Fruit fly (Drosophila melanogaster) whole organism, embryonic: Measurements from ENCODE around the gene CG17572.

Source experiments
- Adf1 ChIP-seq: fragments of 200-800 bp; sonication (Bioruptor generic); IDR thresholded peaks from 2 replicates; pipeline ENCODE4 v1.3.6; 2022; ENCODE audit warnings: missing biosample characterization, missing genetic modification characterization
- Bgb ChIP-seq: fragments of 200-800 bp; sonication (Bioruptor generic); IDR thresholded peaks from 2 replicates; pipeline ENCODE4 v1.3.6; 2022; ENCODE audit warnings: missing biosample characterization, missing genetic modification characterization; ENCODE audit not compliant: partially characterized antibody
- CG1024 ChIP-seq: fragments of 200-800 bp; sonication (Bioruptor generic); IDR thresholded peaks from 2 replicates; pipeline ENCODE4 v1.3.6; 2022; ENCODE audit warnings: missing biosample characterization, missing genetic modification characterization
- CG10267 ChIP-seq: fragments of 200-800 bp; sonication (Bioruptor generic); optimal IDR thresholded peaks from 2 replicates; lab custom pipeline; 2018; ENCODE audit warnings: missing biosample characterization, mild to moderate bottlenecking, missing genetic modification characterization, moderate library complexity
- CG10321 ChIP-seq: fragments of 200-800 bp; sonication (Bioruptor generic); IDR thresholded peaks from 2 replicates; pipeline ENCODE4 v1.3.6; 2022; ENCODE audit warnings: missing biosample characterization, missing genetic modification characterization
- CG10543 ChIP-seq: fragments of 200-800 bp; sonication (Bioruptor generic); optimal IDR thresholded peaks from 3 replicates; lab custom pipeline; 2017; ENCODE audit warnings: missing biosample characterization, mild to moderate bottlenecking, missing genetic modification characterization, moderate library complexity
- CG11085 ChIP-seq: fragments of 200-800 bp; sonication (Bioruptor generic); IDR thresholded peaks from 2 replicates; pipeline ENCODE4 v1.3.6; 2022; ENCODE audit warnings: missing biosample characterization, missing genetic modification characterization
- CG11398 ChIP-seq: fragments of 200-800 bp; sonication (Bioruptor generic); optimal IDR thresholded peaks from 2 replicates; lab custom pipeline; 2016; ENCODE audit warnings: missing biosample characterization, missing genetic modification characterization
- CG12219 ChIP-seq: fragments of 200-800 bp; sonication (Bioruptor generic); optimal IDR thresholded peaks from 3 replicates; lab custom pipeline; 2018; ENCODE audit warnings: missing biosample characterization, mild to moderate bottlenecking, missing genetic modification characterization
- CG12744 ChIP-seq: fragments of 200-800 bp; sonication (Bioruptor generic); optimal IDR thresholded peaks from 2 replicates; lab custom pipeline; 2016; ENCODE audit warnings: missing biosample characterization, missing genetic modification characterization
- CG13775 ChIP-seq: fragments of 200-800 bp; sonication (Bioruptor generic); optimal IDR thresholded peaks from 3 replicates; lab custom pipeline; 2017; ENCODE audit warnings: missing biosample characterization, mild to moderate bottlenecking, missing genetic modification characterization
- CG15269 ChIP-seq: fragments of 200-800 bp; sonication (Bioruptor generic); optimal IDR thresholded peaks from 2 replicates; lab custom pipeline; 2018; ENCODE audit warnings: missing biosample characterization, mild to moderate bottlenecking, missing genetic modification characterization, moderate library complexity
- CG16813 ChIP-seq: fragments of 200-800 bp; sonication (Bioruptor generic); IDR thresholded peaks from 3 replicates; pipeline ENCODE4 v1.3.6; 2022; ENCODE audit warnings: missing biosample characterization, missing genetic modification characterization; ENCODE audit not compliant: partially characterized antibody
- CG17912 ChIP-seq: fragments of 200-800 bp; sonication (Bioruptor generic); optimal IDR thresholded peaks from 2 replicates; lab custom pipeline; 2018; ENCODE audit warnings: missing biosample characterization, mild to moderate bottlenecking, missing genetic modification characterization
- CG30431 ChIP-seq: fragments of 200-800 bp; sonication (Bioruptor generic); optimal IDR thresholded peaks from 2 replicates; lab custom pipeline; 2017; ENCODE audit warnings: missing biosample characterization, missing genetic modification characterization
- CG4404 ChIP-seq: fragments of 200-800 bp; sonication (Bioruptor generic); IDR thresholded peaks from 2 replicates; pipeline ENCODE4 v1.3.6; 2022; ENCODE audit warnings: missing biosample characterization, missing genetic modification characterization
- CG7271 ChIP-seq: fragments of 200-800 bp; sonication (Bioruptor generic); optimal IDR thresholded peaks from 2 replicates; lab custom pipeline; 2018; ENCODE audit warnings: missing biosample characterization, mild to moderate bottlenecking, missing genetic modification characterization, moderate library complexity
- CG7987 ChIP-seq: fragments of 200-800 bp; sonication (Bioruptor generic); optimal IDR thresholded peaks from 2 replicates; lab custom pipeline; 2018; ENCODE audit warnings: missing biosample characterization, mild to moderate bottlenecking, missing genetic modification characterization, moderate library complexity
- CG9727 ChIP-seq: fragments of 200-800 bp; sonication (Bioruptor generic); optimal IDR thresholded peaks from 3 replicates; lab custom pipeline; 2017; ENCODE audit warnings: missing biosample characterization, mild to moderate bottlenecking, missing genetic modification characterization
- D ChIP-seq, 2 experiments: fragments of 200-800 bp in 1 of 2; fragments of >200 bp in 1 of 2; sonication (Bioruptor generic) in 1 of 2; optimal IDR thresholded peaks; 2 replicates in 1 of 2; 3 replicates in 1 of 2; lab custom pipeline; 2017; ENCODE audit warnings: mild to moderate bottlenecking in 1 of 2, missing biosample characterization in 1 of 2, missing genetic modification characterization in 1 of 2, missing genetic modification reagents in 1 of 2
- D19A ChIP-seq: fragments of 200-800 bp; optimal IDR thresholded peaks from 3 replicates; lab custom pipeline; 2019; ENCODE audit warnings: missing biosample characterization, mild to moderate bottlenecking, missing genetic modification characterization, moderate library complexity
- E2f2 ChIP-seq: fragments of 200-800 bp; sonication (Bioruptor generic); IDR thresholded peaks from 2 replicates; pipeline ENCODE4 v1.3.6; 2022; ENCODE audit warnings: missing biosample characterization, missing genetic modification characterization
- Elba2 ChIP-seq: fragments of 200-800 bp; sonication (Bioruptor generic); optimal IDR thresholded peaks from 3 replicates; lab custom pipeline; 2016; ENCODE audit warnings: missing biosample characterization, missing genetic modification characterization
- HHEX ChIP-seq: fragments of 200-800 bp; sonication (Bioruptor generic); optimal IDR thresholded peaks from 3 replicates; lab custom pipeline; 2017; ENCODE audit warnings: missing biosample characterization, mild to moderate bottlenecking, missing genetic modification characterization, missing genetic modification reagents
- HLH4C ChIP-seq: fragments of 200-800 bp; sonication (Bioruptor generic); IDR thresholded peaks from 3 replicates; pipeline ENCODE4 v1.3.6; 2022; ENCODE audit warnings: missing biosample characterization, missing genetic modification characterization; ENCODE audit not compliant: partially characterized antibody
- HLHmδ ChIP-seq: fragments of 200-800 bp; sonication (Bioruptor generic); optimal IDR thresholded peaks from 2 replicates; lab custom pipeline; 2018; ENCODE audit warnings: missing biosample characterization, mild to moderate bottlenecking, missing genetic modification characterization, moderate library complexity
- Six4 ChIP-seq: fragments of 200-800 bp; sonication (Bioruptor generic); optimal IDR thresholded peaks from 2 replicates; lab custom pipeline; 2016; ENCODE audit warnings: missing biosample characterization, missing genetic modification characterization
- Spps ChIP-seq: fragments of 200-800 bp; sonication (Bioruptor generic); optimal IDR thresholded peaks from 2 replicates; lab custom pipeline; 2018; ENCODE audit warnings: missing biosample characterization, mild to moderate bottlenecking, missing genetic modification characterization
- Sry-β ChIP-seq: fragments of 200-800 bp; sonication (Bioruptor generic); optimal IDR thresholded peaks from 2 replicates; lab custom pipeline; 2018; ENCODE audit warnings: missing biosample characterization, mild to moderate bottlenecking, missing genetic modification characterization, moderate library complexity
- ara ChIP-seq: fragments of 200-800 bp; sonication (Bioruptor generic); IDR thresholded peaks from 2 replicates; pipeline ENCODE4 v1.3.6; 2022; ENCODE audit warnings: missing biosample characterization, missing genetic modification characterization
- bab2 ChIP-seq: fragments of 200-800 bp; sonication (Bioruptor generic); optimal IDR thresholded peaks from 2 replicates; lab custom pipeline; 2016; ENCODE audit warnings: missing biosample characterization, missing genetic modification characterization
- corto ChIP-seq: fragments of 200-800 bp; sonication (Bioruptor generic); optimal IDR thresholded peaks from 2 replicates; lab custom pipeline; 2016; ENCODE audit warnings: missing biosample characterization, mild to moderate bottlenecking, missing genetic modification characterization, moderate library complexity
- crc ChIP-seq: fragments of 200-800 bp; sonication (Bioruptor generic); optimal IDR thresholded peaks from 2 replicates; lab custom pipeline; 2016; ENCODE audit warnings: missing biosample characterization, missing genetic modification characterization
- croc ChIP-seq: fragments of 200-800 bp; sonication (Bioruptor generic); conservative IDR thresholded peaks from 3 replicates; pipeline ENCODE4 v1.3.6; 2022; ENCODE audit warnings: missing biosample characterization, missing genetic modification characterization
- crp ChIP-seq, 2 experiments: fragments of 200-800 bp; sonication (Bioruptor generic); optimal IDR thresholded peaks; 2 replicates in 1 of 2; 3 replicates in 1 of 2; lab custom pipeline; 2017; ENCODE audit warnings: missing biosample characterization in 2 of 2, missing genetic modification characterization in 2 of 2, mild to moderate bottlenecking in 1 of 2, moderate library complexity in 1 of 2
- dmrt11E ChIP-seq: fragments of 200-800 bp; sonication (Bioruptor generic); optimal IDR thresholded peaks from 3 replicates; lab custom pipeline; 2018; ENCODE audit warnings: missing biosample characterization, mild to moderate bottlenecking, missing genetic modification characterization, moderate library complexity
- eyg ChIP-seq: fragments of 200-800 bp; sonication (Bioruptor generic); optimal IDR thresholded peaks from 3 replicates; lab custom pipeline; 2016; ENCODE audit warnings: missing biosample characterization, missing genetic modification characterization
- fd64A ChIP-seq: fragments of 200-800 bp; sonication (Bioruptor generic); optimal IDR thresholded peaks from 3 replicates; lab custom pipeline; 2018; ENCODE audit warnings: missing biosample characterization, mild to moderate bottlenecking, missing genetic modification characterization
- gcm2 ChIP-seq: fragments of 200-800 bp; sonication (Bioruptor generic); optimal IDR thresholded peaks from 2 replicates; lab custom pipeline; 2016; ENCODE audit warnings: missing biosample characterization, missing genetic modification characterization
- mam ChIP-seq: fragments of 200-800 bp; sonication (Bioruptor generic); optimal IDR thresholded peaks from 3 replicates; lab custom pipeline; 2016; ENCODE audit warnings: missing biosample characterization, missing genetic modification characterization
- mirr ChIP-seq: fragments of 200-800 bp; sonication (Bioruptor generic); optimal IDR thresholded peaks from 3 replicates; lab custom pipeline; 2018; ENCODE audit warnings: missing biosample characterization, mild to moderate bottlenecking, missing genetic modification characterization
- pan ChIP-seq, 4 experiments: fragments of >200 bp in 3 of 4; fragments of 200-800 bp in 1 of 4; sonication (Bioruptor generic) in 1 of 4; optimal IDR thresholded peaks in 3 of 4; IDR thresholded peaks in 1 of 4; 2 replicates each; pipeline versions ENCODE4 v1.3.6 to Lab custom; 2017 to 2022; ENCODE audit warnings: missing biosample characterization in 2 of 4, missing genetic modification characterization in 2 of 4, mixed read lengths in 1 of 4
- peb ChIP-seq: fragments of 200-800 bp; sonication (Bioruptor generic); IDR thresholded peaks from 2 replicates; pipeline ENCODE4 v1.3.6; 2022; ENCODE audit warnings: missing biosample characterization, missing genetic modification characterization
- seq ChIP-seq: fragments of 200-800 bp; sonication (Bioruptor generic); IDR thresholded peaks from 2 replicates; pipeline ENCODE4 v1.3.6; 2022; ENCODE audit warnings: missing biosample characterization, missing genetic modification characterization
- trem ChIP-seq: fragments of 200-800 bp; optimal IDR thresholded peaks from 3 replicates; lab custom pipeline; 2019; ENCODE audit warnings: missing biosample characterization, mild to moderate bottlenecking, missing genetic modification characterization, moderate library complexity
- ttk ChIP-seq: fragments of 200-800 bp; sonication (Bioruptor generic); IDR thresholded peaks from 2 replicates; pipeline ENCODE4 v2.1.2; 2022; ENCODE audit warnings: missing biosample characterization, missing genetic modification characterization

The CG17572 gene

DNA sequence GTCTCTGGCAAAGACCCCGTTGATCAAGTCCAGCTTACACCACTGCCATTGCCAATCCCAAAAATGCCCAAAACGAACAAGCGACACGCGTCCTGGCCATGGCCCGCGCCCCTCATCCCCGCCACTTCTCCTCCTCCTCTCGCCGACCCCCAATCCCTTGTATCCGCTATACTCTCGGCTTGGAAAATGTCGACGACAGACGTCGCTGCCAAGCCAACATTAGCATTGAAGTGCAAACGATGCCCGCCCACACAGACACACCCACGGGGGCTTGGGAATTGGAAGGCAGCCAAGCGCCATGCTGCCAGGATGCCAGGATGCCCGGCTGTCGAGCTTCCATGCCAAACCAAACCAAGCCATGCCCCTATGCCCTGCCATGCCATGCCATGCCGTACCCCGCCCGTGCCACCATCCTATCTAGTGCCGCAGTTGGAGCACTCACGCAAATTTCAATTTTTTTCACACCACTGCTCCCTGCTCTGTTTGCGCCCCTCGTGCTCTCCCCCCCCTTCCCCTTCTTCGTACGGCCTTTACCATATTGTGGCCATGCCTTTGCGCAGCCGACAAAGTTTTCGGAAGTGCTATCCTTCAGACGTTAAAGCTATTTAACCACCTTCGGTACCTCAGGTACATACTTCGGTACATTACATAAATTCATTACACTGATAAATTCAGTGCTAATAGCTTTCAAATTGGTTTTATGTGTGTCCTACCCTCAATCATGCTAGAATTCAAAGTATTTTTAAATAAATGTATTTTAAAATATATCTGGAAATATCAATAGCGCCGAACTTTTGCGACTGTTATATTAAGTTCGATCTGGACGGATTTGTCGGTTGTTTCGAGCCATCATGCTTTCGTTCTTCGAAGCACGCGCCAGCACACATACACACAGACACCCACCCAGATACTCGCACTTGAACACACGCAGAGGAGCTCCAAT is 52.4 kb downstream of the CG17572 start (continued):
- TF ChIP-seq CG12219 (GFP tag; lab: Kevin White, UChicago) (peak; percentile 66), bab2 (GFP tag; lab: Kevin White, UChicago) (peak; percentile 39), HHEX (GFP tag; lab: Kevin White, UChicago) (peak; percentile 71), CG16813 (GFP tag; lab: Robert Waterston, UW) (no peak), CG10267 (tag; lab: Kevin White, UChicago) (peak; percentile 68), crp (GFP tag; optimal IDR thresholded peaks at IDR 0.05; lab: Kevin White, UChicago) (peak in 1 of 2 experiments; percentile 34), CG4404 (no peak), mirr (GFP tag; lab: Kevin White, UChicago) (peak; percentile 49), CG15269 (tag; lab: Kevin White, UChicago) (peak; percentile 87), D19A (tag; lab: Kevin White, UChicago) (peak; percentile 82), seq (GFP tag; lab: Robert Waterston, UW) (peak; percentile 77), E2f2 (GFP tag; lab: Robert Waterston, UW) (peak; percentile 63; the same call in 1 of the 2 replicates), CG10321 (GFP tag; lab: Robert Waterston, UW) (no peak), CG12744 (GFP tag; lab: Kevin White, UChicago) (no peak), CG11398 (GFP tag; lab: Kevin White, UChicago) (no peak), D (optimal IDR thresholded peaks at IDR 0.05; lab: Kevin White, UChicago) (no peak), D (GFP tag; optimal IDR thresholded peaks at IDR 0.05; lab: Kevin White, UChicago) (peak; percentile 68), HLH4C (GFP tag; lab: Robert Waterston, UW) (no peak), pan (optimal IDR thresholded peaks at IDR 0.05; lab: Kevin White, UChicago) (no peak), pan (GFP tag; optimal IDR thresholded peaks at IDR 0.05 in 1 of 2, IDR thresholded peaks at IDR 0.05 in 1 of 2) (peak in 1 of 2 experiments; percentile 66), Sry-β (no peak), CG11085 (GFP tag; lab: Robert Waterston, UW) (0 out of 2 replicates have a peak, but pooled peaks have one; percentile 25), mam (GFP tag; lab: Kevin White, UChicago) (peak; percentile 20), CG13775 (GFP tag; lab: Kevin White, UChicago) (peak; percentile 68), CG30431 (peak; percentile 69), eyg (no peak), CG10543 (GFP tag; lab: Kevin White, UChicago) (peak; percentile 96), fd64A (peak; percentile 40), CG7987 (peak; percentile 3), CG17912 (GFP tag; lab: Kevin White, UChicago) (no peak), dmrt11E (peak; percentile 55), trem (tag; lab: Kevin White, UChicago) (peak; percentile 9), Adf1 (peak; percentile 44; the same call in 1 of the 2 replicates), corto (GFP tag; lab: Kevin White, UChicago) (peak; percentile 56), Spps (tag; lab: Kevin White, UChicago) (peak; percentile 49), Six4 (GFP tag; lab: Kevin White, UChicago) (peak; percentile 1), ttk (GFP tag; lab: Robert Waterston, UW) (peak; percentile 65; the same call in 1 of the 2 replicates), ara (peak; percentile 49; the same call in 1 of the 2 replicates), HLHmδ (GFP tag; lab: Kevin White, UChicago) (no peak), Elba2 (GFP tag; lab: Kevin White, UChicago) (no peak), CG9727 (GFP tag; lab: Kevin White, UChicago) (peak; percentile 74), peb (no peak; the same call in 1 of the 2 replicates), CG1024 (no peak), crc (no peak), CG7271 (tag; lab: Kevin White, UChicago) (no peak), croc (peak; percentile 59; the same call in 2 of the 3 replicates), gcm2 (GFP tag; lab: Kevin White, UChicago) (no peak), Bgb (no peak)
